Worm (Caenorhabditis elegans) whole organism, L4 larva: Measurements from ENCODE around the gene ztf-1.

Source experiments
- F10B5.3 ChIP-seq: sonication (generic microtip); optimal IDR thresholded peaks from 2 replicates; lab custom pipeline; 2016; ENCODE audit warnings: mild to moderate bottlenecking, missing genetic modification characterization, missing compliant biosample characterization
- F26F4.8 ChIP-seq: fragments of 200-800 bp; sonication (Bioruptor generic); conservative IDR thresholded peaks from 2 replicates; pipeline ENCODE4 v1.3.6; 2022; ENCODE audit warnings: missing genetic modification characterization, missing compliant biosample characterization
- T26A8.4 ChIP-seq: fragments of 200-800 bp; sonication (Bioruptor generic); IDR thresholded peaks from 2 replicates; pipeline ENCODE4 v1.3.6; 2022; ENCODE audit warnings: missing genetic modification characterization, missing compliant biosample characterization
- Y48G9A.11 ChIP-seq: fragments of 200-800 bp; sonication (Bioruptor generic); IDR thresholded peaks from 2 replicates; pipeline ENCODE4 v1.3.6; 2022; ENCODE audit warnings: missing genetic modification reagents, missing genetic modification characterization, missing compliant biosample characterization
- Y75B8A.6 ChIP-seq: fragments of 200-800 bp; sonication (Bioruptor generic); IDR thresholded peaks from 2 replicates; pipeline ENCODE4 v1.3.6; 2022; ENCODE audit warnings: missing genetic modification reagents, missing genetic modification characterization, missing compliant biosample characterization
- ZK337.2 ChIP-seq: fragments of 200-800 bp; sonication (Bioruptor generic); IDR thresholded peaks from 2 replicates; pipeline ENCODE4 v1.3.6; 2022; ENCODE audit warnings: missing genetic modification reagents, missing genetic modification characterization, missing compliant biosample characterization
- aha-1 ChIP-seq: fragments of 150-350 bp; peaks from one replicate; lab custom pipeline; 2014; ENCODE audit warnings: missing biosample characterization, missing genetic modification characterization
- ceh-20 ChIP-seq: fragments of 200-800 bp; sonication (Bioruptor generic); IDR thresholded peaks from 2 replicates; pipeline ENCODE4 v1.3.6; 2022; ENCODE audit warnings: missing genetic modification reagents, missing genetic modification characterization, missing compliant biosample characterization
- ceh-44 ChIP-seq: fragments of 200-800 bp; sonication (Bioruptor generic); IDR thresholded peaks from 2 replicates; pipeline ENCODE4 v1.3.6; 2022; ENCODE audit warnings: missing genetic modification reagents, missing genetic modification characterization, missing compliant biosample characterization
- ceh-82 ChIP-seq: sonication (generic microtip); optimal IDR thresholded peaks from 2 replicates; lab custom pipeline; 2017; ENCODE audit warnings: missing biosample characterization, missing genetic modification characterization
- ces-1 ChIP-seq: fragments of 150-350 bp; sonication (generic microtip); optimal IDR thresholded peaks from 4 replicates; lab custom pipeline; 2014; ENCODE audit warnings: missing biosample characterization, missing genetic modification reagents, missing genetic modification characterization
- cey-2 ChIP-seq: sonication (generic microtip); optimal IDR thresholded peaks from 3 replicates; lab custom pipeline; 2017; ENCODE audit warnings: missing genetic modification characterization, mild to moderate bottlenecking, missing compliant biosample characterization, antibody characterized with exemption, borderline replicate concordance; ENCODE audit not compliant: insufficient read depth
- ctbp-1 ChIP-seq: fragments of 200-800 bp; sonication (Bioruptor generic); IDR thresholded peaks from 2 replicates; pipeline ENCODE4 v1.3.6; 2022; ENCODE audit warnings: missing genetic modification reagents, missing genetic modification characterization, missing compliant biosample characterization
- daf-12 ChIP-seq: fragments of 150-350 bp; optimal IDR thresholded peaks from 2 replicates; lab custom pipeline; 2014; ENCODE audit warnings: missing biosample characterization, missing genetic modification reagents, missing genetic modification characterization
- daf-19 ChIP-seq: fragments of 200-800 bp; sonication (Bioruptor generic); conservative IDR thresholded peaks from 2 replicates; pipeline ENCODE4 v1.3.6; 2022; ENCODE audit warnings: missing genetic modification characterization, missing compliant biosample characterization
- daf-8 ChIP-seq: fragments of 200-800 bp; sonication (Bioruptor generic); IDR thresholded peaks from 2 replicates; pipeline ENCODE4 v1.3.6; 2022; ENCODE audit warnings: missing genetic modification characterization, missing compliant biosample characterization
- dmd-6 ChIP-seq: fragments of 200-800 bp; sonication (Bioruptor generic); IDR thresholded peaks from 2 replicates; pipeline ENCODE4 v1.3.6; 2022; ENCODE audit warnings: missing genetic modification reagents, missing genetic modification characterization, missing compliant biosample characterization
- dmd-8 ChIP-seq: fragments of 200-800 bp; sonication (Bioruptor generic); IDR thresholded peaks from 2 replicates; pipeline ENCODE4 v1.3.6; 2022; ENCODE audit warnings: missing genetic modification characterization, missing compliant biosample characterization
- dmd-9 ChIP-seq: fragments of 200-800 bp; sonication (Bioruptor generic); IDR thresholded peaks from 2 replicates; pipeline ENCODE4 v1.3.6; 2022; ENCODE audit warnings: missing genetic modification reagents, missing genetic modification characterization, missing compliant biosample characterization
- dve-1 ChIP-seq: sonication (generic microtip); optimal IDR thresholded peaks from 2 replicates; lab custom pipeline; 2017; ENCODE audit warnings: antibody characterized with exemption, mild to moderate bottlenecking, missing genetic modification characterization, missing compliant biosample characterization; ENCODE audit not compliant: insufficient read depth
- fkh-10 ChIP-seq: fragments of 150-350 bp; optimal IDR thresholded peaks from 2 replicates; lab custom pipeline; 2014; ENCODE audit warnings: missing biosample characterization, missing genetic modification reagents, missing genetic modification characterization
- hlh-11 ChIP-seq: fragments of 200-800 bp; sonication (Bioruptor generic); optimal IDR thresholded peaks from 2 replicates; lab custom pipeline; 2018; ENCODE audit warnings: mild to moderate bottlenecking, missing genetic modification characterization, missing compliant biosample characterization
- jun-1 ChIP-seq: fragments of 150-350 bp; optimal IDR thresholded peaks from 2 replicates; lab custom pipeline; 2014; ENCODE audit warnings: missing biosample characterization, missing genetic modification reagents, missing genetic modification characterization
- lim-7 ChIP-seq: fragments of 200-800 bp; sonication (Bioruptor generic); IDR thresholded peaks from 2 replicates; pipeline ENCODE4 v1.3.6; 2022; ENCODE audit warnings: missing genetic modification characterization, missing compliant biosample characterization
- lin-13 ChIP-seq: fragments of 150-350 bp; optimal IDR thresholded peaks from 2 replicates; lab custom pipeline; 2014; ENCODE audit warnings: missing biosample characterization, missing genetic modification reagents, missing genetic modification characterization
- lin-29 ChIP-seq: fragments of 200-800 bp; sonication (Bioruptor generic); IDR thresholded peaks from 2 replicates; pipeline ENCODE4 v1.3.6; 2022; ENCODE audit warnings: missing genetic modification reagents, missing genetic modification characterization, missing compliant biosample characterization
- madf-9 ChIP-seq: fragments of 200-800 bp; sonication (Bioruptor generic); conservative IDR thresholded peaks from 2 replicates; pipeline ENCODE4 v1.3.6; 2022; ENCODE audit warnings: missing genetic modification reagents, missing genetic modification characterization, missing compliant biosample characterization
- mdl-1 ChIP-seq, 2 experiments: fragments of 150-350 bp in 1 of 2; sonication (generic microtip) in 1 of 2; optimal IDR thresholded peaks; 2 replicates each; lab custom pipeline; 2014 to 2017; ENCODE audit warnings: missing biosample characterization in 2 of 2, missing genetic modification characterization in 2 of 2
- mdt-29 ChIP-seq: fragments of 200-800 bp; sonication (Bioruptor generic); IDR thresholded peaks from 2 replicates; pipeline ENCODE4 v1.3.6; 2022; ENCODE audit warnings: missing genetic modification reagents, missing genetic modification characterization, missing compliant biosample characterization
- mes-2 ChIP-seq: sonication (generic microtip); optimal IDR thresholded peaks from 2 replicates; lab custom pipeline; 2016; ENCODE audit warnings: missing genotype, mild to moderate bottlenecking, missing genetic modification characterization, missing compliant biosample characterization; ENCODE audit not compliant: poor library complexity, severe bottlenecking
- mxl-2 ChIP-seq: fragments of 200-800 bp; sonication (Bioruptor generic); conservative IDR thresholded peaks from 2 replicates; pipeline ENCODE4 v1.3.6; 2022; ENCODE audit warnings: missing genetic modification reagents, missing genetic modification characterization, missing compliant biosample characterization
- mxl-3 ChIP-seq: fragments of 200-800 bp; sonication (Bioruptor generic); optimal IDR thresholded peaks from 2 replicates; lab custom pipeline; 2018; ENCODE audit warnings: mild to moderate bottlenecking, missing genetic modification characterization, missing compliant biosample characterization
- nhr-111 ChIP-seq: fragments of 200-800 bp; sonication (Bioruptor generic); optimal IDR thresholded peaks from 2 replicates; lab custom pipeline; 2018; ENCODE audit warnings: mild to moderate bottlenecking, missing genetic modification characterization, missing compliant biosample characterization
- nhr-237 ChIP-seq: sonication (generic microtip); optimal IDR thresholded peaks from 2 replicates; lab custom pipeline; 2017; ENCODE audit warnings: missing biosample characterization, missing genetic modification characterization
- nhr-28 ChIP-seq: fragments of 150-350 bp; optimal IDR thresholded peaks from 2 replicates; lab custom pipeline; 2014; ENCODE audit warnings: missing biosample characterization, missing genetic modification characterization
- nhr-48 ChIP-seq: sonication (generic microtip); optimal IDR thresholded peaks from 2 replicates; lab custom pipeline; 2016; ENCODE audit warnings: mild to moderate bottlenecking, missing genetic modification characterization, missing compliant biosample characterization
- nhr-6 ChIP-seq: fragments of 150-350 bp; optimal IDR thresholded peaks from 2 replicates; lab custom pipeline; 2014; ENCODE audit warnings: missing biosample characterization, missing genetic modification characterization
- php-3 ChIP-seq: fragments of 200-800 bp; sonication (Bioruptor generic); IDR thresholded peaks from 2 replicates; pipeline ENCODE4 v1.3.6; 2022; ENCODE audit warnings: missing genetic modification reagents, missing genetic modification characterization, missing compliant biosample characterization
- saeg-2 ChIP-seq: fragments of 200-800 bp; sonication (Bioruptor generic); IDR thresholded peaks from 2 replicates; pipeline ENCODE4 v1.3.6; 2022; ENCODE audit warnings: missing genetic modification reagents, missing genetic modification characterization, missing compliant biosample characterization
- sdz-12 ChIP-seq: fragments of 200-800 bp; sonication (Bioruptor generic); optimal IDR thresholded peaks from 2 replicates; lab custom pipeline; 2018; ENCODE audit warnings: mild to moderate bottlenecking, missing genetic modification characterization, missing compliant biosample characterization
- set-16 ChIP-seq: fragments of 200-800 bp; sonication (Bioruptor generic); IDR thresholded peaks from 2 replicates; pipeline ENCODE4 v1.3.6; 2022; ENCODE audit warnings: missing genetic modification reagents, missing genetic modification characterization, missing compliant biosample characterization
- snpc-1.2 ChIP-seq: fragments of 200-800 bp; sonication (Bioruptor generic); IDR thresholded peaks from 2 replicates; pipeline ENCODE4 v1.3.6; 2022; ENCODE audit warnings: missing genetic modification reagents, missing genetic modification characterization, missing compliant biosample characterization
- spr-1 ChIP-seq: sonication (generic microtip); optimal IDR thresholded peaks from 2 replicates; lab custom pipeline; 2016; ENCODE audit warnings: mild to moderate bottlenecking, missing genetic modification characterization, missing compliant biosample characterization
- tag-97 ChIP-seq: fragments of 200-800 bp; sonication (Bioruptor generic); IDR thresholded peaks from 2 replicates; pipeline ENCODE4 v1.3.6; 2022; ENCODE audit warnings: missing genetic modification characterization, missing compliant biosample characterization
- unc-130 ChIP-seq: sonication (generic microtip); optimal IDR thresholded peaks from 2 replicates; lab custom pipeline; 2016; ENCODE audit warnings: missing genetic modification reagents, missing genetic modification characterization, missing compliant biosample characterization
- vab-7 ChIP-seq: fragments of 200-800 bp; sonication (Bioruptor generic); IDR thresholded peaks from 2 replicates; pipeline ENCODE4 v1.3.6; 2022; ENCODE audit warnings: missing genetic modification reagents, missing genetic modification characterization, missing compliant biosample characterization
- zag-1 ChIP-seq: fragments of 150-350 bp; optimal IDR thresholded peaks from 2 replicates; lab custom pipeline; 2014; ENCODE audit warnings: missing biosample characterization, missing genetic modification characterization
- zip-2 ChIP-seq: fragments of 150-350 bp; optimal IDR thresholded peaks from 2 replicates; lab custom pipeline; 2014; ENCODE audit warnings: missing biosample characterization, missing genetic modification characterization
- ztf-11 ChIP-seq: fragments of 150-350 bp; optimal IDR thresholded peaks from 2 replicates; lab custom pipeline; 2014; ENCODE audit warnings: missing biosample characterization, missing genetic modification characterization

The ztf-1 gene

ce11 chrIII:8769253-8769652, 22.9 kb downstream of the ztf-1 start, which contains the start of gene K02D10.1 (continued):
- TF ChIP-seq tag-97 = no peak
- TF ChIP-seq set-16 (GFP tag; lab: Robert Waterston, UW) = no peak
- no peak for TF ChIP-seq fkh-10
- no peak for TF ChIP-seq nhr-6 (tag; lab: Kevin White, UChicago)
- TF ChIP-seq mdl-1 (tag; optimal IDR thresholded peaks at IDR 0.05; lab: Kevin White, UChicago) = no peak
- TF ChIP-seq mxl-3 = no peak

ce11 chrIII:8767889-8768361, 24.2 kb downstream of the ztf-1 start, which contains the start of gene mtss-1:
Gene mtss-1 (plus strand): TSS chrIII:8768311.
- TF ChIP-seq Y48G9A.11 (GFP tag; lab: Robert Waterston, UW) (no peak), ceh-44 (no peak), mdt-29 (GFP tag; lab: Robert Waterston, UW) (no peak), dve-1 (tag; lab: Kevin White, UChicago) (peak; percentile 39), vab-7 (GFP tag; lab: Robert Waterston, UW) (no peak), F10B5.3 (tag; lab: Kevin White, UChicago) (no peak), ceh-20 (GFP tag; lab: Robert Waterston, UW) (no peak), aha-1 (no peak), ZK337.2 (GFP tag; lab: Robert Waterston, UW) (no peak), php-3 (no peak), ctbp-1 (GFP tag; lab: Robert Waterston, UW) (no peak), snpc-1.2 (no peak), nhr-6 (tag; lab: Kevin White, UChicago) (peak; percentile 11), Y75B8A.6 (GFP tag; lab: Robert Waterston, UW) (no peak), nhr-48 (tag; lab: Kevin White, UChicago) (peak; percentile 21), dmd-8 (no peak), spr-1 (tag; lab: Kevin White, UChicago) (peak; percentile 41), saeg-2 (no peak), dmd-6 (GFP tag; lab: Robert Waterston, UW) (no peak), mxl-3 (peak; percentile 13), nhr-237 (no peak), lin-29 (GFP tag; lab: Robert Waterston, UW) (no peak), sdz-12 (GFP tag; lab: Kevin White, UChicago) (no peak), zip-2 (tag; lab: Kevin White, UChicago) (no peak), mes-2 (tag; lab: Kevin White, UChicago) (peak; percentile 86), dmd-9 (no peak), cey-2 (no peak), mdl-1 (tag; optimal IDR thresholded peaks at IDR 0.05; lab: Kevin White, UChicago) (no peak), nhr-28 (tag; lab: Kevin White, UChicago) (no peak), madf-9 (GFP tag; lab: Robert Waterston, UW) (no peak), daf-8 (GFP tag; lab: Robert Waterston, UW) (no peak), lin-13 (GFP tag; lab: Kevin White, UChicago) (no peak), daf-19 (no peak), ceh-82 (tag; lab: Kevin White, UChicago) (no peak), zag-1 (tag; lab: Kevin White, UChicago) (no peak), jun-1 (tag; lab: Kevin White, UChicago) (no peak), mxl-2 (GFP tag; lab: Robert Waterston, UW) (no peak), F26F4.8 (GFP tag; lab: Robert Waterston, UW) (no peak), nhr-111 (GFP tag; lab: Kevin White, UChicago) (no peak), unc-130 (GFP tag; lab: Kevin White, UChicago) (peak; percentile 72), daf-12 (tag; lab: Kevin White, UChicago) (no peak), hlh-11 (tag; lab: Kevin White, UChicago) (peak; percentile 33), ces-1 (no peak), set-16 (GFP tag; lab: Robert Waterston, UW) (no peak), lim-7 (GFP tag; lab: Robert Waterston, UW) (no peak), T26A8.4 (GFP tag; lab: Robert Waterston, UW) (0 out of 2 replicates have a peak, but pooled peaks have one; percentile 35), ztf-11 (tag; lab: Kevin White, UChicago) (no peak)
